Worm (Caenorhabditis elegans): Measurements from ENCODE around the gene snf-11.
A peak's percentile ranks its signal among the peaks of the same experiment; 100 is the strongest.

Gene snf-11

DNA sequence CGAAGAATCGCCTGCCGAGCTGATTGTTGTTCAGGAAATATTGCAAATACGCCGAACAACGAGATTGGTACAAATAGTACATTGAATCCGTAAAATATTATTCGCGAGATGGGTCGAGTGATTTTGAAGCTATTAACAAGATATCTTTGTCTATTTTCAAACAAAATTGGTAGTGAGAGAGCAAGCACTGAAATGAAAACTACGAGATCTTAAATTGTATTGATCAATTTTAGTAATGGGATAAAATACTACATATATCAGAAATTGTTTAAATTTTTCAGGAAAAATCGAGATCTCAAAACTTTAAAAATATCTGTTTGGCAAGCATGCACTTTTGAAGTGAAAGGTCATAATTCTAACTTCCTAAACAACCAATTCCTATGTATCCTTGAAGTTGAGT is 4.0 kb downstream of the snf-11 start:
- TF ChIP-seq egl-27 (tag; optimal IDR thresholded peaks at IDR 0.05) (no peak), snu-23 (GFP tag; optimal IDR thresholded peaks at IDR 0.05) (no peak), pax-3 (tag; optimal IDR thresholded peaks at IDR 0.05) (no peak), Y116A8C.19 (tag; optimal IDR thresholded peaks at IDR 0.05; ENCODE audit: borderline replicate concordance) (no peak), lin-13 (GFP tag; optimal IDR thresholded peaks at IDR 0.05) (no peak), lin-14 (GFP tag; optimal IDR thresholded peaks at IDR 0.05) (no peak), mdl-1 (tag; optimal IDR thresholded peaks at IDR 0.05) (no peak), ama-1 (optimal IDR thresholded peaks at IDR 0.05) (no peak), fos-1 (tag; optimal IDR thresholded peaks at IDR 0.05) (no peak), fkh-10 (GFP tag; optimal IDR thresholded peaks at IDR 0.05) (no peak), zag-1 (tag; optimal IDR thresholded peaks at IDR 0.05) (no peak), fkh-8 (tag; optimal IDR thresholded peaks at IDR 0.05) (no peak), egl-13 (tag; optimal IDR thresholded peaks at IDR 0.05) (no peak)

DNA sequence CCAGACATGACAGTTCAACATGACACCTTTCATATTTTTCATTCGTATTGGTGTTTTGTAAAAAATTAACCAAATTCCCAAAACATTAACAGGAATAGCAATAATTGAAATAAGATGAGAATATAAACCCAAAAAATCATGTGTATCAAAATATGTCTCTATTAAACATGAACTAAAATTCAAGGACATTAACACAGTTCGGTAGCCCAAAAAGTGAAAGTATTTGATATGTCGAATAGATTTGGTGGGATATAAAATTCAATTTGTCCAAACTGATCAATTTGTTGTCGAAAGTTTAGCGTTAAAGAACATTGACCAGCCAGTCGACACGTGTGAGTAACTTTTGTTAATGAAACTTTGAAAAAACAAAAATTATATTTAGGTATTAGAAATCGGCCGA is 5.5 kb downstream of the snf-11 start, which contains the start of gene srh-46:
TSS of gene srh-46 (minus strand) at position 189 of the 400 bp plus-strand sequence.
- no peak for TF ChIP-seq snu-23 (GFP tag; optimal IDR thresholded peaks at IDR 0.05)
- peak; percentile 89 for TF ChIP-seq blmp-1 (tag; optimal IDR thresholded peaks at IDR 0.05)

DNA sequence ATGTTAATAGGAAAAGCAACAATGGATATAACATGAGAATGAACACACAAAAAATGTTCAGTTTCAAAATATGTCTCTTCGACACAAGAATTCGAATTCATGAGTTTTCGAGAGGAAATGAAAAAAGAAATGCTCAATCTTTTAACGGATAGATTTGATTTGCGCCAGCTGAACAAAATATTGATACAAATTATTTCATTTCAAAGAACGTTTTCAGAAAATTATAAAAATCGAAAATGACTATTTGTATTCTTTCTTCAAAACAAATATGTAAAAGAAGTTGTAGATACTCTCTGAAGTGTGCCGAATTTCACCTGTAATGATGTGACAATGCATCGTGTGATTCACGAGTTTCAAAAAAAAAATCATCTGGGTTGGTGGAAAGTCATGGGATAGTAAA is 7.7 kb downstream of the snf-11 start, which contains the start of gene srh-47:
TSS of gene srh-47 (minus strand) at position 101 of the 400 bp plus-strand sequence.
- TF ChIP-seq vab-15 (tag; optimal IDR thresholded peaks at IDR 0.05) (no peak), nhr-85 (tag) (no peak), ets-5 (GFP tag; IDR thresholded peaks at IDR 0.05) (no peak), lin-39 (tag; optimal IDR thresholded peaks at IDR 0.05) (no peak), tbx-2 (tag; optimal IDR thresholded peaks at IDR 0.05) (no peak), elt-2 (tag; optimal IDR thresholded peaks at IDR 0.05) (no peak)

- TF ChIP-seq nhr-85 (tag): no peak
- TF ChIP-seq jun-1 (tag; optimal IDR thresholded peaks at IDR 0.05): peak; percentile 54
These were observed 8.8 kb downstream of the snf-11 start for ce11 chrV:11299406-11299805.

ce11 chrV:11298632-11299031 is 9.6 kb downstream of the snf-11 start, which contains the start of gene T03F7.5:
Gene T03F7.5, minus strand, starts transcription at chrV:11298732.
- no peak for TF ChIP-seq nhr-71 (tag; optimal IDR thresholded peaks at IDR 0.05)
- no peak for TF ChIP-seq unc-30 (tag; optimal IDR thresholded peaks at IDR 0.05)
- TF ChIP-seq unc-130 (tag; optimal IDR thresholded peaks at IDR 0.05): no peak
- no peak for TF ChIP-seq hpl-2 (GFP tag; optimal IDR thresholded peaks at IDR 0.05)
- TF ChIP-seq unc-86 (tag; optimal IDR thresholded peaks at IDR 0.05): no peak
- no peak for TF ChIP-seq irx-1 (tag; optimal IDR thresholded peaks at IDR 0.05)
- TF ChIP-seq efl-1 (optimal IDR thresholded peaks at IDR 0.05): no peak
- peak in 1 of 2 experiments; percentile 7 for TF ChIP-seq efl-1 (GFP tag; optimal IDR thresholded peaks at IDR 0.05 in 1 of 2)

DNA sequence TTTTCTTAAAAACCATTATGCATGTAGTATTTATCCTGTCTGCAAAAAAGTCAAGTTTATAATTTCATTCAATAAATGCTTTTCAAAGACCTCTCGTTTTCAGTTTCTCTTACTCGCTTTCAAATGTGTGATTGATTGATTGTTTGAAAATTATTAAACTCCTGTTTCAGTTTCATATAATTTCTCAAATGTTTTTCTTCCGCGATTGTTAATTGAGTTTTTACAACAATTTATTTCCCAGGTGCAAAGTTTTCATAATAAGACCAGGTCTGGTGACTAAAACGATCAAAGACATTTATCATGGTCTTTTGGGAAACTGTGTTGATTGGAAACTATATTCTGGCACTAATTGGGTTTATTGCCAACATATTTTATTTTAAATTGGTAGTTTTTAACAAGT is 13.9 kb downstream of the snf-11 start, which contains the start of gene T03F7.6:
TSS of gene T03F7.6 (plus strand) at position 301 of the 400 bp plus-strand sequence.
- no peak for TF ChIP-seq nhr-11 (tag; optimal IDR thresholded peaks at IDR 0.05)
- no peak for TF ChIP-seq mep-1 (tag; optimal IDR thresholded peaks at IDR 0.05)
- no peak for TF ChIP-seq grh-1 (GFP tag; IDR thresholded peaks at IDR 0.05)
- TF ChIP-seq isw-1 (GFP tag; IDR thresholded peaks at IDR 0.05): no peak
- no peak for TF ChIP-seq aly-2 (tag; optimal IDR thresholded peaks at IDR 0.05)
- no peak for TF ChIP-seq pqm-1 (tag; optimal IDR thresholded peaks at IDR 0.05)
- TF ChIP-seq efl-1 (optimal IDR thresholded peaks at IDR 0.05): no peak
- TF ChIP-seq efl-1 (GFP tag; optimal IDR thresholded peaks at IDR 0.05 in 1 of 2): no peak
- TF ChIP-seq mdl-1 (tag; optimal IDR thresholded peaks at IDR 0.05): no peak
- TF ChIP-seq elt-3 (tag; optimal IDR thresholded peaks at IDR 0.05): no peak
- TF ChIP-seq ceh-90 (tag; optimal IDR thresholded peaks at IDR 0.05): no peak
- no peak for TF ChIP-seq Y116A8C.19 (tag; optimal IDR thresholded peaks at IDR 0.05; ENCODE audit: borderline replicate concordance)
- no peak for TF ChIP-seq lsy-2 (tag; optimal IDR thresholded peaks at IDR 0.05)
- no peak for TF ChIP-seq vab-15 (tag; optimal IDR thresholded peaks at IDR 0.05)
- TF ChIP-seq egl-13 (tag; optimal IDR thresholded peaks at IDR 0.05): no peak

Data from whole organism, L1 larva.